Worm (Caenorhabditis elegans): ENCODE results near the gene T05C12.11.

Gene T05C12.11

DNA sequence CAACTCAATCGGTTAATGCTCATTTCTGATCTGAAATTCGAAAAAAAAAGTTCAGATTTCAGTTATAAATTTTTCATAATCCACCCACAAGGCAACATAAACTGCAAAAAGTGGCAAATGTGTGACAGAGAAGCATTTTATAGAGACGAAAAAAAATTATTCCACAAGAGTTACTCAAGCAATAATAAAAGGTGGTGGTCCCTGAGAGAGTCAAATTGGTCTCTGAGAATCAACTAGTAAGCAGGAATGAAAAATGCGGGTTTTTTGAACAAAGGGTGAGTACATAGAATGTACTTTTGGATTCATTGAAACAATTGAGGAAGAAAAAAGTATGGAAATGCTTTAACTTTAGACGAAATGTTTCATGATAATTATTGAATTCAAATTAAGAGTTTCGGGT is at the start of gene T05C12.11:
T05C12.11 (minus strand) TSS at position 101 of the 400 bp plus-strand sequence.
- TF ChIP-seq ceh-91 (GFP tag; IDR thresholded peaks at IDR 0.05): no peak
- no peak for TF ChIP-seq lin-35 (GFP tag; optimal IDR thresholded peaks at IDR 0.05)
- TF ChIP-seq hmg-1.2 (GFP tag; IDR thresholded peaks at IDR 0.05): no peak

DNA sequence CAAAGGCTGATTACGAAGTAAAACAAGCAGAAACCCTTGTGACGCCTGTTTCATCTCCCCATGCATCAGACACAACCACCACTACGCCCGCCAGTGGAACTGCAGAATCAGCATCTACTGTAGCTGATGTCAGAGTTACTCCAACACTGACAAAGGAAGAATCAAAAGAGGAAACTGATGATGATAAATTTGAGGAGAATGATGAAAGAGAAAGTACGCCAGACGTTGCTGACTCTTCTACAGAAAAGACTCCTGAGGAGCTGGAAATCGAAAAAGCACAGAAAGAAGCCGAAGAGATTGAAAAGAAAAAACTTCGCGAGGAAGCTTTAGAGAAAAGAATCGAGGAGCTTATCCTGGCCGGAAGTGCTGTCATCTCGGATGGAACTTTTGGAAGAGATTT is 48.0 kb upstream of the T05C12.11 start:
- TF ChIP-seq Y95B8A.8 (GFP tag; IDR thresholded peaks at IDR 0.05): no peak

- TF ChIP-seq dpff-1 (tag; optimal IDR thresholded peaks at IDR 0.05): no peak
Observed at ce11 chrII:8216922-8217321, 46.6 kb upstream of the T05C12.11 start, which contains the start of gene ifg-1. Gene ifg-1, plus strand, starts transcription at chrII:8217222.

- TF ChIP-seq madf-10 (tag; optimal IDR thresholded peaks at IDR 0.05) (no peak), snpc-1.3 (tag; optimal IDR thresholded peaks at IDR 0.05; ENCODE audit: insufficient read depth) (no peak), hlh-12 (tag; optimal IDR thresholded peaks at IDR 0.05) (no peak), nhr-179 (tag; optimal IDR thresholded peaks at IDR 0.05) (no peak), hmg-1.2 (GFP tag; IDR thresholded peaks at IDR 0.05) (peak; percentile 90; the same call in 1 of the 2 replicates), F23B12.7 (tag; optimal IDR thresholded peaks at IDR 0.05; ENCODE audit: insufficient read depth) (peak; percentile 70), Y67H2A.10 (GFP tag; conservative IDR thresholded peaks at IDR 0.05) (no peak), akir-1 (GFP tag; optimal IDR thresholded peaks at IDR 0.05) (no peak), dox-1 (GFP tag; IDR thresholded peaks at IDR 0.05) (no peak), lsy-27 (tag; optimal IDR thresholded peaks at IDR 0.05; ENCODE audit: borderline replicate concordance, insufficient read depth) (no peak), mel-28 (tag; optimal IDR thresholded peaks at IDR 0.05; ENCODE audit: borderline replicate concordance) (no peak), C17E4.6 (GFP tag; IDR thresholded peaks at IDR 0.05) (no peak), F33H1.4 (GFP tag; IDR thresholded peaks at IDR 0.05) (peak; percentile 73), snpc-4 (GFP tag; optimal IDR thresholded peaks at IDR 0.05) (no peak), snpc-4 (tag; optimal IDR thresholded peaks at IDR 0.05) (no peak), egl-44 (GFP tag; IDR thresholded peaks at IDR 0.05) (no peak), lin-54 (GFP tag; optimal IDR thresholded peaks at IDR 0.05) (no peak), madf-6 (GFP tag; IDR thresholded peaks at IDR 0.05) (0 out of 2 replicates have a peak, but pooled peaks have one; percentile 24), nhr-80 (tag; optimal IDR thresholded peaks at IDR 0.05) (peak; percentile 5), attf-6 (GFP tag; IDR thresholded peaks at IDR 0.05) (no peak), lsl-1 (GFP tag; optimal IDR thresholded peaks at IDR 0.05) (peak; percentile 33), mes-4 (tag; optimal IDR thresholded peaks at IDR 0.05) (no peak), bed-1 (GFP tag; IDR thresholded peaks at IDR 0.05) (no peak), efl-1 (GFP tag; optimal IDR thresholded peaks at IDR 0.05) (no peak), mxl-1 (tag; optimal IDR thresholded peaks at IDR 0.05) (no peak), cebp-1 (GFP tag; IDR thresholded peaks at IDR 0.05) (peak; percentile 66; the same call in 1 of the 2 replicates), cebp-1 (tag; optimal IDR thresholded peaks at IDR 0.05) (peak; percentile 96), F39B2.1 (GFP tag; IDR thresholded peaks at IDR 0.05) (no peak), rcor-1 (GFP tag; IDR thresholded peaks at IDR 0.05) (no peak), B0035.1 (tag; optimal IDR thresholded peaks at IDR 0.05) (no peak), ceh-27 (GFP tag; optimal IDR thresholded peaks at IDR 0.05) (no peak), pha-4 (tag; optimal IDR thresholded peaks at IDR 0.05) (no peak), athp-1 (tag; optimal IDR thresholded peaks at IDR 0.05) (no peak), F49E8.2 (tag; optimal IDR thresholded peaks at IDR 0.05; ENCODE audit: insufficient read depth) (no peak), snpc-3.4 (tag; optimal IDR thresholded peaks at IDR 0.05) (peak; percentile 36), aptf-3 (GFP tag; IDR thresholded peaks at IDR 0.05) (no peak), lin-26 (GFP tag; IDR thresholded peaks at IDR 0.05) (no peak), K11D2.4 (GFP tag; IDR thresholded peaks at IDR 0.05) (no peak), attf-3 (GFP tag; conservative IDR thresholded peaks at IDR 0.05) (no peak; the same call in 1 of the 2 replicates)
Observed at ce11 chrII:8216433-8216832, 46.2 kb upstream of the T05C12.11 start, which contains the start of gene M110.3. Gene M110.3, minus strand, starts transcription at chrII:8216616.
